Fruit fly (Drosophila melanogaster) whole organism, embryonic: Measurements from ENCODE around the gene smid.
A peak's percentile ranks its signal among the peaks of the same experiment; 100 is the strongest.

ENCODE experiments used
- Bteb2 ChIP-seq: fragments of 200-800 bp; sonication (Bioruptor generic); optimal IDR thresholded peaks from 2 replicates; lab custom pipeline; 2016; ENCODE audit warnings: missing biosample characterization, missing genetic modification characterization
- CG10209 ChIP-seq: fragments of 200-800 bp; sonication (Bioruptor generic); optimal IDR thresholded peaks from 3 replicates; lab custom pipeline; 2017; ENCODE audit warnings: missing biosample characterization, mild to moderate bottlenecking, missing genetic modification characterization, missing genetic modification reagents
- CG10267 ChIP-seq: fragments of 200-800 bp; sonication (Bioruptor generic); optimal IDR thresholded peaks from 2 replicates; lab custom pipeline; 2018; ENCODE audit warnings: missing biosample characterization, mild to moderate bottlenecking, missing genetic modification characterization, moderate library complexity
- CG10959 ChIP-seq: fragments of 200-800 bp; sonication (Bioruptor generic); IDR thresholded peaks from 2 replicates; pipeline ENCODE4 v1.3.6; 2022; ENCODE audit warnings: missing biosample characterization, missing genetic modification characterization
- CG11247 ChIP-seq: fragments of 200-800 bp; sonication (Bioruptor generic); IDR thresholded peaks from 2 replicates; pipeline ENCODE4 v1.3.6; 2022; ENCODE audit warnings: missing biosample characterization, missing genetic modification characterization
- CG11456 ChIP-seq: fragments of 200-800 bp; sonication (Bioruptor generic); IDR thresholded peaks from 3 replicates; pipeline ENCODE4 v1.3.6; 2022; ENCODE audit warnings: missing biosample characterization, missing genetic modification characterization
- CG12104 ChIP-seq: fragments of 200-800 bp; sonication (Bioruptor generic); optimal IDR thresholded peaks from 3 replicates; lab custom pipeline; 2016; ENCODE audit warnings: missing biosample characterization, missing genetic modification characterization
- CG12769 ChIP-seq: fragments of 200-800 bp; sonication (Bioruptor generic); optimal IDR thresholded peaks from 2 replicates; lab custom pipeline; 2019; ENCODE audit warnings: missing biosample characterization, mild to moderate bottlenecking, missing genetic modification characterization, moderate library complexity
- CG12942 ChIP-seq: fragments of 200-800 bp; sonication (Bioruptor generic); optimal IDR thresholded peaks from 3 replicates; lab custom pipeline; 2016; ENCODE audit warnings: missing biosample characterization, missing genetic modification characterization
- CG13287 ChIP-seq: fragments of 200-800 bp; sonication (Bioruptor generic); IDR thresholded peaks from 2 replicates; pipeline ENCODE4 v1.3.6; 2022; ENCODE audit warnings: missing biosample characterization, missing genetic modification characterization; ENCODE audit not compliant: partially characterized antibody
- CG13624 ChIP-seq: fragments of 200-800 bp; sonication (Bioruptor generic); optimal IDR thresholded peaks from 2 replicates; lab custom pipeline; 2016; ENCODE audit warnings: missing biosample characterization, missing genetic modification characterization
- CG17186 ChIP-seq: fragments of 200-800 bp; sonication (Bioruptor generic); optimal IDR thresholded peaks from 3 replicates; lab custom pipeline; 2017; ENCODE audit warnings: missing biosample characterization, missing genetic modification reagents, missing genetic modification characterization
- CG17612 ChIP-seq: fragments of 200-800 bp; sonication (Bioruptor generic); IDR thresholded peaks from 2 replicates; pipeline ENCODE4 v1.3.6; 2022; ENCODE audit warnings: missing biosample characterization, missing genetic modification characterization
- CG1792 ChIP-seq: fragments of 200-800 bp; sonication (Bioruptor generic); optimal IDR thresholded peaks from 2 replicates; lab custom pipeline; 2016; ENCODE audit warnings: missing biosample characterization, missing genetic modification characterization
- CG31224 ChIP-seq: fragments of 200-800 bp; sonication (Bioruptor generic); IDR thresholded peaks from 2 replicates; pipeline ENCODE4 v1.3.6; 2022; ENCODE audit warnings: missing biosample characterization, missing genetic modification characterization
- CG31365 ChIP-seq: fragments of 200-800 bp; sonication (Bioruptor generic); optimal IDR thresholded peaks from 2 replicates; lab custom pipeline; 2018; ENCODE audit warnings: missing biosample characterization, mild to moderate bottlenecking, missing genetic modification characterization
- CG34422 ChIP-seq: fragments of 200-800 bp; sonication (Bioruptor generic); IDR thresholded peaks from 3 replicates; pipeline ENCODE4 v1.3.6; 2022; ENCODE audit warnings: missing biosample characterization, missing genetic modification characterization
- CG4854 ChIP-seq: fragments of 200-800 bp; sonication (Bioruptor generic); optimal IDR thresholded peaks from 2 replicates; lab custom pipeline; 2016; ENCODE audit warnings: missing biosample characterization, missing genetic modification characterization, inconsistent platforms
- CG6175 ChIP-seq: fragments of 200-800 bp; sonication (Bioruptor generic); IDR thresholded peaks from 3 replicates; pipeline ENCODE4 v1.3.6; 2022; ENCODE audit warnings: missing biosample characterization, missing genetic modification characterization
- CG8944 ChIP-seq: fragments of 200-800 bp; sonication (Bioruptor generic); optimal IDR thresholded peaks from 3 replicates; lab custom pipeline; 2016; ENCODE audit warnings: missing biosample characterization, missing genetic modification characterization
- CG9727 ChIP-seq: fragments of 200-800 bp; sonication (Bioruptor generic); optimal IDR thresholded peaks from 3 replicates; lab custom pipeline; 2017; ENCODE audit warnings: missing biosample characterization, mild to moderate bottlenecking, missing genetic modification characterization
- Dbx ChIP-seq: fragments of 200-800 bp; sonication (Bioruptor generic); IDR thresholded peaks from 3 replicates; pipeline ENCODE4 v1.3.6; 2022; ENCODE audit warnings: missing biosample characterization, missing genetic modification characterization
- Dfd ChIP-seq, 2 experiments: fragments of >200 bp; optimal IDR thresholded peaks; 2 replicates each; lab custom pipeline; 2017; ENCODE audit warnings: missing biosample characterization in 2 of 2, missing genetic modification characterization in 2 of 2
- Dip3 ChIP-seq: fragments of 200-800 bp; sonication (Bioruptor generic); optimal IDR thresholded peaks from 3 replicates; lab custom pipeline; 2016; ENCODE audit warnings: missing biosample characterization, missing genetic modification characterization
- Doc2 ChIP-seq: fragments of 200-800 bp; sonication (Bioruptor generic); IDR thresholded peaks from 2 replicates; pipeline ENCODE4 v1.3.6; 2022; ENCODE audit warnings: missing biosample characterization, missing genetic modification characterization
- GATAe ChIP-seq: fragments of 200-800 bp; sonication (Bioruptor generic); conservative IDR thresholded peaks from 2 replicates; pipeline ENCODE4 v1.3.6; 2022; ENCODE audit warnings: missing biosample characterization, missing genetic modification characterization
- HLH54F ChIP-seq: fragments of 200-800 bp; sonication (Bioruptor generic); optimal IDR thresholded peaks from 3 replicates; lab custom pipeline; 2016; ENCODE audit warnings: missing biosample characterization, missing genetic modification characterization
- Jarid2 ChIP-seq: fragments of 200-800 bp; sonication (Bioruptor generic); optimal IDR thresholded peaks from 3 replicates; lab custom pipeline; 2017; ENCODE audit warnings: mild to moderate bottlenecking, missing biosample characterization, missing genetic modification reagents, missing genetic modification characterization
- Kr ChIP-seq: fragments of 200-800 bp; sonication (Bioruptor generic); optimal IDR thresholded peaks from 2 replicates; lab custom pipeline; 2017; ENCODE audit warnings: missing biosample characterization, mild to moderate bottlenecking, missing genetic modification characterization
- Opbp ChIP-seq: fragments of 200-800 bp; sonication (Bioruptor generic); IDR thresholded peaks from 3 replicates; pipeline ENCODE4 v1.3.6; 2022; ENCODE audit warnings: missing biosample characterization, missing genetic modification characterization; ENCODE audit not compliant: partially characterized antibody
- Rx ChIP-seq: fragments of 200-800 bp; sonication (Bioruptor generic); IDR thresholded peaks from 2 replicates; pipeline ENCODE4 v1.3.6; 2022; ENCODE audit warnings: missing biosample characterization, missing genetic modification characterization
- aop ChIP-seq: fragments of 200-800 bp; sonication (Bioruptor generic); IDR thresholded peaks from 2 replicates; pipeline ENCODE4 v1.3.6; 2022; ENCODE audit warnings: missing biosample characterization, missing genetic modification characterization
- cato ChIP-seq: fragments of 200-800 bp; sonication (Bioruptor generic); optimal IDR thresholded peaks from 2 replicates; lab custom pipeline; 2016; ENCODE audit warnings: missing biosample characterization, missing genetic modification characterization, borderline replicate concordance
- da ChIP-seq: fragments of 200-800 bp; sonication (Bioruptor generic); optimal IDR thresholded peaks from 2 replicates; lab custom pipeline; 2016; ENCODE audit warnings: missing biosample characterization, missing genetic modification characterization
- emc ChIP-seq: fragments of 200-800 bp; sonication (Bioruptor generic); optimal IDR thresholded peaks from 2 replicates; lab custom pipeline; 2016; ENCODE audit warnings: missing biosample characterization, missing genetic modification characterization
- exex ChIP-seq: fragments of 200-800 bp; sonication (Bioruptor generic); optimal IDR thresholded peaks from 4 replicates; lab custom pipeline; 2018; ENCODE audit warnings: missing biosample characterization, mild to moderate bottlenecking, missing genetic modification characterization, moderate library complexity
- hb ChIP-seq: fragments of 200-800 bp; sonication (Bioruptor generic); IDR thresholded peaks from 3 replicates; pipeline ENCODE4 v1.3.6; 2022; ENCODE audit warnings: missing biosample characterization, missing genetic modification characterization; ENCODE audit not compliant: partially characterized antibody
- her ChIP-seq: fragments of 200-800 bp; sonication (Bioruptor generic); optimal IDR thresholded peaks from 2 replicates; lab custom pipeline; 2016; ENCODE audit warnings: missing biosample characterization, missing genetic modification characterization
- insv ChIP-seq, 2 experiments: fragments of 200-800 bp; sonication (Bioruptor generic); optimal IDR thresholded peaks; 3 replicates each; lab custom pipeline; 2016 to 2018; ENCODE audit warnings: missing biosample characterization in 2 of 2, missing genetic modification characterization in 2 of 2
- lab ChIP-seq: fragments of 200-800 bp; sonication (Bioruptor generic); optimal IDR thresholded peaks from 3 replicates; lab custom pipeline; 2017; ENCODE audit warnings: missing biosample characterization, missing genetic modification characterization, mild to moderate bottlenecking, moderate library complexity, missing genetic modification reagents
- lilli ChIP-seq: fragments of 200-800 bp; sonication (Bioruptor generic); optimal IDR thresholded peaks from 3 replicates; lab custom pipeline; 2016; ENCODE audit warnings: missing biosample characterization, missing genetic modification characterization
- nerfin-1 ChIP-seq: fragments of 200-800 bp; sonication (Bioruptor generic); optimal IDR thresholded peaks from 3 replicates; lab custom pipeline; 2019; ENCODE audit warnings: missing biosample characterization, mild to moderate bottlenecking, missing genetic modification characterization, moderate library complexity
- pnt ChIP-seq: fragments of 200-800 bp; sonication (Bioruptor generic); optimal IDR thresholded peaks from 3 replicates; lab custom pipeline; 2016; ENCODE audit warnings: missing biosample characterization, missing genetic modification characterization
- ro ChIP-seq: fragments of 200-800 bp; sonication (Bioruptor generic); IDR thresholded peaks from 2 replicates; pipeline ENCODE4 v1.3.6; 2022; ENCODE audit warnings: missing biosample characterization, missing genetic modification characterization
- sens ChIP-seq: fragments of 200-800 bp; sonication (Bioruptor generic); peaks from one replicate; lab custom pipeline; 2016; ENCODE audit warnings: missing biosample characterization, missing genetic modification characterization
- sim ChIP-seq: fragments of 200-800 bp; sonication (Bioruptor generic); IDR thresholded peaks from 2 replicates; pipeline ENCODE4 v1.3.6; 2022; ENCODE audit warnings: missing biosample characterization, missing genetic modification characterization
- sna ChIP-seq: fragments of 200-800 bp; sonication (Bioruptor generic); IDR thresholded peaks from 2 replicates; pipeline ENCODE4 v1.3.6; 2022; ENCODE audit warnings: missing biosample characterization, missing genetic modification characterization; ENCODE audit not compliant: partially characterized antibody
- sob ChIP-seq: fragments of 200-800 bp; sonication (Bioruptor generic); IDR thresholded peaks from 2 replicates; pipeline ENCODE4 v1.3.6; 2022; ENCODE audit warnings: missing biosample characterization, missing genetic modification characterization
- sqz ChIP-seq: fragments of 200-800 bp; sonication (Bioruptor generic); optimal IDR thresholded peaks from 3 replicates; lab custom pipeline; 2018; ENCODE audit warnings: missing biosample characterization, mild to moderate bottlenecking, missing genetic modification characterization
- toy ChIP-seq: fragments of 200-800 bp; sonication (Bioruptor generic); IDR thresholded peaks from 2 replicates; pipeline ENCODE4 v1.3.6; 2022; ENCODE audit warnings: missing biosample characterization, missing genetic modification characterization

The smid gene

dm6 chr3L:7347984-7348631 lies 33.3 kb upstream of the smid start, which contains the start of the genes Srp19 and qm (continued):
- no peak for TF ChIP-seq da
- TF ChIP-seq sob (GFP tag; lab: Robert Waterston, UW), result peak; percentile 59
- no peak for TF ChIP-seq Rx (GFP tag; lab: Robert Waterston, UW)
- no peak for TF ChIP-seq emc (GFP tag; lab: Kevin White, UChicago)
- peak; percentile 53; the same call in 1 of the 2 replicates for TF ChIP-seq aop (GFP tag; lab: Robert Waterston, UW)
- TF ChIP-seq hb (GFP tag; lab: Robert Waterston, UW), result peak; percentile 71
- TF ChIP-seq HLH54F (GFP tag; lab: Kevin White, UChicago), result peak; percentile 47
- TF ChIP-seq Jarid2 (GFP tag; lab: Kevin White, UChicago), result peak; percentile 86
- no peak for TF ChIP-seq CG31365 (tag; lab: Kevin White, UChicago)
- TF ChIP-seq lilli (GFP tag; lab: Kevin White, UChicago), result peak; percentile 73
- TF ChIP-seq CG11456 (GFP tag; lab: Robert Waterston, UW), result 0 out of 3 replicates have a peak, but pooled peaks have one; percentile 41
- TF ChIP-seq ro, result no peak
- no peak for TF ChIP-seq toy (GFP tag; lab: Robert Waterston, UW)
- peak; percentile 52; the same call in 2 of the 3 replicates for TF ChIP-seq Dbx (GFP tag; lab: Robert Waterston, UW)
- no peak for TF ChIP-seq Doc2 (GFP tag; lab: Robert Waterston, UW)
- peak; percentile 86; the same call in 2 of the 3 replicates for TF ChIP-seq CG34422 (GFP tag; lab: Robert Waterston, UW)
- peak; percentile 47 for TF ChIP-seq CG8944 (GFP tag; lab: Kevin White, UChicago)
- peak; percentile 50; the same call in 2 of the 3 replicates for TF ChIP-seq Opbp (GFP tag; lab: Robert Waterston, UW)
- TF ChIP-seq CG17612 (GFP tag; lab: Robert Waterston, UW), result no peak
- TF ChIP-seq CG10959, result no peak; the same call in 1 of the 2 replicates
- peak in 1 of 2 experiments; percentile 23 for TF ChIP-seq insv (GFP tag; optimal IDR thresholded peaks at IDR 0.05; lab: Kevin White, UChicago)
- TF ChIP-seq nerfin-1 (tag; lab: Kevin White, UChicago), result no peak
- TF ChIP-seq CG13287 (GFP tag; lab: Robert Waterston, UW), result peak; percentile 87
- TF ChIP-seq her (GFP tag; lab: Kevin White, UChicago), result no peak
- 0 out of 2 replicates have a peak, but pooled peaks have one; percentile 10 for TF ChIP-seq GATAe (GFP tag; lab: Robert Waterston, UW)
- peak; percentile 19 for TF ChIP-seq CG12942 (GFP tag; lab: Kevin White, UChicago)
- no peak for TF ChIP-seq Kr
- TF ChIP-seq CG6175, result no peak
- 0 out of 2 replicates have a peak, but pooled peaks have one; percentile 31 for TF ChIP-seq sim (GFP tag; lab: Robert Waterston, UW)
- peak; percentile 40 for TF ChIP-seq CG10267 (tag; lab: Kevin White, UChicago)
- no peak for TF ChIP-seq Dfd (GFP tag; optimal IDR thresholded peaks at IDR 0.05; lab: Kevin White, UChicago)
- TF ChIP-seq sens (GFP tag; lab: Kevin White, UChicago), result peak; percentile 84
- TF ChIP-seq pnt (GFP tag; lab: Kevin White, UChicago), result peak; percentile 61
- TF ChIP-seq CG17186 (GFP tag; lab: Kevin White, UChicago), result no peak
- TF ChIP-seq CG4854, result peak; percentile 26
- TF ChIP-seq sna (GFP tag; lab: Robert Waterston, UW), result peak; percentile 78
- TF ChIP-seq CG12769 (tag; lab: Kevin White, UChicago), result peak; percentile 24
- TF ChIP-seq CG10209, result peak; percentile 1
- TF ChIP-seq exex (tag; lab: Kevin White, UChicago), result no peak
- TF ChIP-seq sqz (GFP tag; lab: Kevin White, UChicago), result no peak
- peak; percentile 15 for TF ChIP-seq cato (GFP tag; lab: Kevin White, UChicago)
- peak; percentile 6 for TF ChIP-seq Dip3
- TF ChIP-seq CG1792, result peak; percentile 20
- peak; percentile 28 for TF ChIP-seq CG9727 (GFP tag; lab: Kevin White, UChicago)
- TF ChIP-seq CG12104 (GFP tag; lab: Kevin White, UChicago), result peak; percentile 37
- TF ChIP-seq CG11247 (GFP tag; lab: Robert Waterston, UW), result no peak; the same call in 1 of the 2 replicates
- no peak for TF ChIP-seq CG31224 (GFP tag; lab: Robert Waterston, UW)
- peak; percentile 55 for TF ChIP-seq lab (GFP tag; lab: Kevin White, UChicago)
- TF ChIP-seq Bteb2 (GFP tag; lab: Kevin White, UChicago), result no peak
- TF ChIP-seq CG13624 (GFP tag; lab: Kevin White, UChicago), result peak; percentile 52
